Worm (Caenorhabditis elegans) whole organism, L4/young adult: ENCODE results near the gene rha-2.

Experiments
- W03F9.2 ChIP-seq: fragments of 150-350 bp; optimal IDR thresholded peaks from 2 replicates; lab custom pipeline; 2014; ENCODE audit warnings: missing biosample characterization, missing genetic modification characterization
- dao-5 ChIP-seq: sonication (generic microtip); optimal IDR thresholded peaks from 2 replicates; lab custom pipeline; 2016; ENCODE audit warnings: missing genotype, missing genetic modification characterization, moderate library complexity, missing compliant biosample characterization
- him-1 ChIP-seq: sonication (generic microtip); optimal IDR thresholded peaks from 2 replicates; lab custom pipeline; 2016; ENCODE audit warnings: missing genotype, missing genetic modification reagents, missing genetic modification characterization, missing compliant biosample characterization

- TF ChIP-seq him-1 (tag; lab: Kevin White, UChicago), result no peak
- no peak for TF ChIP-seq W03F9.2
- TF ChIP-seq dao-5, result no peak
These were observed 33.6 kb downstream of the rha-2 start, which contains the start of gene doxa-1 for ce11 chrIII:8580802-8581201.
